Fruit fly (Drosophila melanogaster): ENCODE measurements around the gene Usp39.
A peak's percentile ranks its signal among the peaks of the same experiment; 100 is the strongest.

Gene Usp39

dm6 chrX:18869489-18870132, 11.6 kb downstream of the Usp39 start (continued):
- TF ChIP-seq run (tag; optimal IDR thresholded peaks at IDR 0.05) (no peak), pb (GFP tag; optimal IDR thresholded peaks at IDR 0.05) (peak; percentile 46), Sin3A (optimal IDR thresholded peaks at IDR 0.05) (no peak), CG2129 (GFP tag; IDR thresholded peaks at IDR 0.05; ENCODE audit: partially characterized antibody) (no peak), trem (tag; optimal IDR thresholded peaks at IDR 0.05) (no peak), pfk (GFP tag; optimal IDR thresholded peaks at IDR 0.05) (no peak), chif (GFP tag; optimal IDR thresholded peaks at IDR 0.05) (peak; percentile 1 to 26), CG18619 (GFP tag; optimal IDR thresholded peaks at IDR 0.05) (peak; percentile 37), HLHmδ (GFP tag; optimal IDR thresholded peaks at IDR 0.05) (no peak), mld (GFP tag; IDR thresholded peaks at IDR 0.05; ENCODE audit: partially characterized antibody) (no peak), slou (GFP tag; optimal IDR thresholded peaks at IDR 0.05) (no peak), dm (GFP tag; optimal IDR thresholded peaks at IDR 0.05) (no peak), CG13894 (tag; optimal IDR thresholded peaks at IDR 0.05) (no peak), ken (GFP tag; IDR thresholded peaks at IDR 0.05) (peak; percentile 55; the same call in 1 of the 3 replicates), Dref (GFP tag; IDR thresholded peaks at IDR 0.05) (no peak), eyg (GFP tag; optimal IDR thresholded peaks at IDR 0.05) (no peak), slp2 (GFP tag; optimal IDR thresholded peaks at IDR 0.05) (peak; percentile 35), repo (GFP tag; optimal IDR thresholded peaks at IDR 0.05) (no peak), CG10321 (GFP tag; IDR thresholded peaks at IDR 0.05) (no peak), CG10366 (GFP tag; IDR thresholded peaks at IDR 0.05) (peak; percentile 56), lab (GFP tag; optimal IDR thresholded peaks at IDR 0.05) (peak; percentile 72), Kr (GFP tag; optimal IDR thresholded peaks at IDR 0.05) (no peak), zfh2 (GFP tag; optimal IDR thresholded peaks at IDR 0.05) (no peak), CG1602 (GFP tag; optimal IDR thresholded peaks at IDR 0.05) (peak; percentile 26), CG15514 (GFP tag; optimal IDR thresholded peaks at IDR 0.05) (no peak), disco-r (GFP tag; optimal IDR thresholded peaks at IDR 0.05) (no peak), CG18764 (GFP tag; optimal IDR thresholded peaks at IDR 0.05) (peak; percentile 50), ERR (GFP tag; optimal IDR thresholded peaks at IDR 0.05) (no peak), ewg (GFP tag; optimal IDR thresholded peaks at IDR 0.05) (peak; percentile 16), CG6654 (GFP tag; optimal IDR thresholded peaks at IDR 0.05) (peak; percentile 14), Atf6 (GFP tag; IDR thresholded peaks at IDR 0.05) (peak; percentile 30; the same call in 1 of the 2 replicates), gcm (GFP tag; optimal IDR thresholded peaks at IDR 0.05) (peak; percentile 7), CG12155 (GFP tag; optimal IDR thresholded peaks at IDR 0.05) (no peak), CG12071 (GFP tag; optimal IDR thresholded peaks at IDR 0.05) (peak; percentile 29), CG5953 (GFP tag; IDR thresholded peaks at IDR 0.05) (0 out of 2 replicates have a peak, but pooled peaks have one; percentile 36), CG32532 (GFP tag; IDR thresholded peaks at IDR 0.05) (peak; percentile 71), ind (GFP tag; optimal IDR thresholded peaks at IDR 0.05) (peak; percentile 68), croc (GFP tag; conservative IDR thresholded peaks at IDR 0.05) (no peak), Adf1 (GFP tag; IDR thresholded peaks at IDR 0.05) (no peak), dimm (GFP tag; IDR thresholded peaks at IDR 0.05) (no peak), tin (GFP tag; optimal IDR thresholded peaks at IDR 0.05) (peak; percentile 37), CG17385 (GFP tag; optimal IDR thresholded peaks at IDR 0.05) (no peak), salm (tag; optimal IDR thresholded peaks at IDR 0.05) (no peak), bab2 (GFP tag; optimal IDR thresholded peaks at IDR 0.05) (no peak), ttk (GFP tag; IDR thresholded peaks at IDR 0.05) (peak; percentile 44; the same call in 1 of the 2 replicates), sisA (GFP tag; IDR thresholded peaks at IDR 0.05) (peak; percentile 57), btn (GFP tag; optimal IDR thresholded peaks at IDR 0.05) (no peak), inv (GFP tag; IDR thresholded peaks at IDR 0.05; ENCODE audit: partially characterized antibody) (no peak), crol (GFP tag; IDR thresholded peaks at IDR 0.05) (peak; percentile 81), peb (GFP tag; IDR thresholded peaks at IDR 0.05) (no peak), Chrac-16 (GFP tag; optimal IDR thresholded peaks at IDR 0.05) (peak; percentile 17)
